Fruit fly (Drosophila melanogaster) Kc167 (cell line): ENCODE results near the gene CG17264.

Source experiments
- h ChIP-seq: fragments of >200 bp; optimal IDR thresholded peaks from 3 replicates; lab custom pipeline; 2018; ENCODE audit warnings: missing external identifiers
- insv ChIP-seq: fragments of >200 bp; optimal IDR thresholded peaks from 3 replicates; lab custom pipeline; 2018; ENCODE audit warnings: missing external identifiers

DNA sequence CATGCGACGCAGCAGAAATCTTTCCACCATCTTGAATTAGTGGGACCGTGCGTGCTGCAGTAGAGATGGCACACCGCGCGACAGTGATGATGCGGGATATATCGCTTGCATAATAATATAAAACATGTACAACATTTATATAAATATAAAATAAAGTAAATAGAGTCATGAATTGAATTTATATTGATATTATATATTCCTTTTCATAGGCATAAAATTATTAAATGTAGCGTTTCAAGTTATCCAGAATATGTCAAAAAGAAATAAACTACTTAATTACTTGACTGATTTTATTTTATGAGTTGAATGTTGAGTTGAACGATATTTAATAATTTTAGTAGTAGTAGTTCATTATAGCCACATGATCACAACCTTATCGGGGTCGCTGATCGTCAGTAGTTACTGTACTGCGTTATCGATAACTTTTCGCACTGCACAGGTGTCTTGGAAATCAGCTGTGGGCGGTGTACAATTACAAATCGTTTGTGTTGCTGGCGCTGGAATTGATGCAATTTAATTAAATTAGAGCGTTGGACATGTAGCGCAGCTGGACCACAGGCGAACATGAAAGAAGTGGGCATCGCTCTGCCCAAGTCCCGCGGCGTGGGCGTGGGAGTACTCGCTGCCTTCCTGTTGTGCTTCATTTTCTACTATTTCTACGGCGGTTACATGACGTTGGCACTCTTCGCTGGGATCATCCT, 30.5 kb upstream of the CG17264 start, which contains the start of the genes Chd1 and Bem46:
- no peak for TF ChIP-seq h (lab: Kevin White, UChicago)
- TF ChIP-seq insv (lab: Kevin White, UChicago) = no peak
